Worm (Caenorhabditis elegans): Measurements from ENCODE around the gene T01C3.2.
"Not testable (repeated sequence)": the region's sequence is repeated elsewhere in the genome, so short reads cannot be mapped to it uniquely, and the experiment has no call there.

The T01C3.2 gene

ce11 chrV:15016795-15017429 lies 25.9 kb downstream of the T01C3.2 start:
- TF ChIP-seq med-1 (GFP tag; optimal IDR thresholded peaks at IDR 0.05; ENCODE audit: insufficient read depth) (no peak), T22C8.4 (GFP tag; IDR thresholded peaks at IDR 0.05) (no peak), cog-1 (tag; optimal IDR thresholded peaks at IDR 0.05) (no peak), ztf-29 (GFP tag; IDR thresholded peaks at IDR 0.05) (no peak), klf-2 (GFP tag; conservative IDR thresholded peaks at IDR 0.05) (no peak), flt-1 (GFP tag; IDR thresholded peaks at IDR 0.05) (no peak), tab-1 (GFP tag; IDR thresholded peaks at IDR 0.05) (no peak)

- TF ChIP-seq ref-1 (GFP tag; conservative IDR thresholded peaks at IDR 0.05) = no peak
- no peak for TF ChIP-seq T22C8.4 (GFP tag; IDR thresholded peaks at IDR 0.05)
- no peak for TF ChIP-seq klf-2 (GFP tag; conservative IDR thresholded peaks at IDR 0.05)
- TF ChIP-seq ztf-29 (GFP tag; IDR thresholded peaks at IDR 0.05) = no peak
- no peak for TF ChIP-seq ztf-23 (GFP tag; IDR thresholded peaks at IDR 0.05)
- no peak for TF ChIP-seq tab-1 (GFP tag; IDR thresholded peaks at IDR 0.05)
- TF ChIP-seq cog-1 (tag; optimal IDR thresholded peaks at IDR 0.05) = no peak
- TF ChIP-seq med-1 (GFP tag; optimal IDR thresholded peaks at IDR 0.05; ENCODE audit: insufficient read depth) = no peak
- no peak for TF ChIP-seq flt-1 (GFP tag; IDR thresholded peaks at IDR 0.05)
These were observed 29.3 kb downstream of the T01C3.2 start, which contains the start of gene F14H8.2 for ce11 chrV:15020229-15020628. Gene F14H8.2, minus strand, starts transcription at chrV:15020329.

ce11 chrV:15020732-15021131 lies 29.8 kb downstream of the T01C3.2 start, which contains the start of gene F14H8.5:
Gene F14H8.5, plus strand, starts transcription at chrV:15021032.
- TF ChIP-seq cog-1 (tag; optimal IDR thresholded peaks at IDR 0.05) = no peak
- no peak for TF ChIP-seq ztf-23 (GFP tag; IDR thresholded peaks at IDR 0.05)
- no peak for TF ChIP-seq med-1 (GFP tag; optimal IDR thresholded peaks at IDR 0.05; ENCODE audit: insufficient read depth)
- TF ChIP-seq ztf-29 (GFP tag; IDR thresholded peaks at IDR 0.05) = no peak
- no peak for TF ChIP-seq ref-1 (GFP tag; conservative IDR thresholded peaks at IDR 0.05)
- TF ChIP-seq tab-1 (GFP tag; IDR thresholded peaks at IDR 0.05) = no peak

- TF ChIP-seq tab-1 (GFP tag; IDR thresholded peaks at IDR 0.05) (no peak), med-1 (GFP tag; optimal IDR thresholded peaks at IDR 0.05; ENCODE audit: insufficient read depth) (no peak), ref-1 (GFP tag; conservative IDR thresholded peaks at IDR 0.05) (no peak), cog-1 (tag; optimal IDR thresholded peaks at IDR 0.05) (no peak), klf-2 (GFP tag; conservative IDR thresholded peaks at IDR 0.05) (no peak), T22C8.4 (GFP tag; IDR thresholded peaks at IDR 0.05) (no peak), flt-1 (GFP tag; IDR thresholded peaks at IDR 0.05) (no peak), ztf-29 (GFP tag; IDR thresholded peaks at IDR 0.05) (no peak), ztf-23 (GFP tag; IDR thresholded peaks at IDR 0.05) (no peak)
These were observed 32.6 kb downstream of the T01C3.2 start, which contains the start of gene F14H8.4 for ce11 chrV:15023544-15023943. Gene F14H8.4, plus strand, starts transcription at chrV:15023844.

- TF ChIP-seq ztf-23 (GFP tag; IDR thresholded peaks at IDR 0.05) (no peak), cog-1 (tag; optimal IDR thresholded peaks at IDR 0.05) (no peak), tab-1 (GFP tag; IDR thresholded peaks at IDR 0.05) (no peak), T22C8.4 (GFP tag; IDR thresholded peaks at IDR 0.05) (no peak), ztf-29 (GFP tag; IDR thresholded peaks at IDR 0.05) (no peak), ref-1 (GFP tag; conservative IDR thresholded peaks at IDR 0.05) (no peak), klf-2 (GFP tag; conservative IDR thresholded peaks at IDR 0.05) (no peak), med-1 (GFP tag; optimal IDR thresholded peaks at IDR 0.05; ENCODE audit: insufficient read depth) (no peak), flt-1 (GFP tag; IDR thresholded peaks at IDR 0.05) (no peak)
These were observed 38.0 kb downstream of the T01C3.2 start, which contains the start of gene F14H8.8 for ce11 chrV:15028896-15029519. Gene F14H8.8, plus strand, starts transcription at chrV:15029469.

ce11 chrV:15031373-15031772 lies 40.4 kb downstream of the T01C3.2 start, which contains the start of gene cng-1:
Gene cng-1, minus strand, starts transcription at chrV:15031473.
- TF ChIP-seq tab-1 (GFP tag; IDR thresholded peaks at IDR 0.05); klf-2 (GFP tag; conservative IDR thresholded peaks at IDR 0.05); ztf-29 (GFP tag; IDR thresholded peaks at IDR 0.05): not testable (repeated sequence)

- not testable (repeated sequence) for TF ChIP-seq cog-1 (tag; optimal IDR thresholded peaks at IDR 0.05); T22C8.4 (GFP tag; IDR thresholded peaks at IDR 0.05); klf-2 (GFP tag; conservative IDR thresholded peaks at IDR 0.05)
These were observed 45.8 kb downstream of the T01C3.2 start, which contains the start of gene melo-3 for ce11 chrV:15036769-15037168. Gene melo-3, minus strand, starts transcription at chrV:15036869.
